Worm (Caenorhabditis elegans): ENCODE data around the gene pgp-9.

Gene pgp-9

DNA sequence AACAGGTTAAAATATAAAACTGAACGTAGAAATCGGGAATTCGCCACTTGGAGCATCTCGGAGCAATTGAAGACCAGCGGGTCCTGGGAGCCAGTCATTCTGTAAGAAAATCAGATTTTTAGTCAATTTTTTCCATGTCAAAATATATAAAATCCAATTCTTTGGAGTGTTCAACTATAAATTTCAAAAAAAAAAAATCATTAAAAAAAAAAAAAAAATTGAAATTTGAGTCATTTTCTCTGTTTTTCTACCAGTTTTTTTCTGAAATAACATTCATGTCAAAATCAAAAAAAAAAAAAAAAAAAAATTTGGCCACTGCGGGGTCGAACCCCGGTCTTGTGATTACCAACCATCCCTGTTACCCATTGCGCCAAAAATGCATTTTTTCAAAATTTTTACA, 27.9 kb downstream of the pgp-9 start, which contains the start of gene srab-12:
Gene srab-12 (minus strand): TSS at position 101 of the 400 bp plus-strand sequence.
- TF ChIP-seq pag-3 (tag; optimal IDR thresholded peaks at IDR 0.05; ENCODE audit: borderline replicate concordance, insufficient read depth) (no peak), jun-1 (tag; optimal IDR thresholded peaks at IDR 0.05) (no peak), ceh-8 (GFP tag; optimal IDR thresholded peaks at IDR 0.05) (no peak), fkh-4 (tag; optimal IDR thresholded peaks at IDR 0.05; ENCODE audit: borderline replicate concordance) (no peak), mdl-1 (tag; optimal IDR thresholded peaks at IDR 0.05) (no peak), unc-30 (tag; optimal IDR thresholded peaks at IDR 0.05) (no peak), ets-5 (GFP tag; IDR thresholded peaks at IDR 0.05) (no peak)

DNA sequence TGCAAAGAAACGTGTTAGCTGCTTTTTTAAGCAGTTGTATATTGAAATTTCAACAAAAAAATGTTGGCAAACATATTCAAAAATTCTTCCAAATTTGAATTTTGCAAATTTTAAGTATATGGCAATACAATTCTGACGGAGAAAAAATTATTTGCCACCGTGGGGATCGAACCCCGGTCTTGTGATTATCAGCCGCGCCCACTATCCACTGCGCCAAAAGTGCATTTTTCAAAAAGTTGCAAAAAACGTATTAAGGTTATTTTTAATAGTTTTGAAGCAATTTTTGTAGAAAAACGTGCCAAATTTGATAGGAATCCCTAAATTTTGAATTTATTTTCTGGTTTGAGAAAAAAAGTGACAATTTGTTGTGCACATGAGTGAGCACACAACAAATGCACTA, 28.7 kb downstream of the pgp-9 start:
- TF ChIP-seq isw-1 (GFP tag; IDR thresholded peaks at IDR 0.05), result no peak
- no peak for TF ChIP-seq lin-14 (GFP tag; optimal IDR thresholded peaks at IDR 0.05)

DNA sequence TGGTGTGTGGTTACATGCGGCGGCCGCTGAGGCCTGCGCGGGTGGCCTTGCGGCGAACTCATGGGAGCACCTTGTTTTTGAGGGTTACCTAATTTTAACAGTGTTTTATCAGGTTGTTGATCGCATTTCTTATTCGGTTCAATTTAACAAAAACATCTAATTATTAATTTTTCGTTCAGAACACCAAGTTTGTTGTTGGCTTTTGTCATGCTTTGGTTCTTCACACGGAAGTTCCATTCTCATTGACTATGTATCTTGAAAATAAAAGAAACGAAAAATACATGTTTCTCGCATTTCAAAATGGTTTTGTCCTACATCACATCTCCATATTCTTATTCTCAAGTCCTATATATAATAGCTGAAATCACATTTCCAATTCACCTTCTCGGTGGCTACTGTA, 34.5 kb downstream of the pgp-9 start, which contains the start of gene srh-290:
Gene srh-290 (plus strand): TSS at position 301 of the 400 bp plus-strand sequence.
- TF ChIP-seq mef-2 (tag; optimal IDR thresholded peaks at IDR 0.05) (no peak), nhr-76 (tag; optimal IDR thresholded peaks at IDR 0.05) (no peak), ceh-8 (GFP tag; optimal IDR thresholded peaks at IDR 0.05) (no peak), grh-1 (GFP tag; IDR thresholded peaks at IDR 0.05) (no peak), pag-3 (tag; optimal IDR thresholded peaks at IDR 0.05; ENCODE audit: borderline replicate concordance, insufficient read depth) (no peak), Y116A8C.19 (tag; optimal IDR thresholded peaks at IDR 0.05; ENCODE audit: borderline replicate concordance) (no peak), egl-27 (tag; optimal IDR thresholded peaks at IDR 0.05) (no peak), C04F5.9 (tag; optimal IDR thresholded peaks at IDR 0.05) (no peak), egl-13 (tag; optimal IDR thresholded peaks at IDR 0.05) (no peak), lin-39 (tag; optimal IDR thresholded peaks at IDR 0.05) (no peak), C16A3.4 (tag; optimal IDR thresholded peaks at IDR 0.05) (no peak), unc-62 (GFP tag; optimal IDR thresholded peaks at IDR 0.05) (no peak), dsc-1 (tag; optimal IDR thresholded peaks at IDR 0.05) (no peak), fkh-4 (tag; optimal IDR thresholded peaks at IDR 0.05; ENCODE audit: borderline replicate concordance) (no peak), ceh-90 (tag; optimal IDR thresholded peaks at IDR 0.05) (no peak), lir-3 (tag; optimal IDR thresholded peaks at IDR 0.05; ENCODE audit: poor library complexity) (no peak), mep-1 (tag; optimal IDR thresholded peaks at IDR 0.05) (no peak), lin-35 (GFP tag; optimal IDR thresholded peaks at IDR 0.05) (no peak)

DNA sequence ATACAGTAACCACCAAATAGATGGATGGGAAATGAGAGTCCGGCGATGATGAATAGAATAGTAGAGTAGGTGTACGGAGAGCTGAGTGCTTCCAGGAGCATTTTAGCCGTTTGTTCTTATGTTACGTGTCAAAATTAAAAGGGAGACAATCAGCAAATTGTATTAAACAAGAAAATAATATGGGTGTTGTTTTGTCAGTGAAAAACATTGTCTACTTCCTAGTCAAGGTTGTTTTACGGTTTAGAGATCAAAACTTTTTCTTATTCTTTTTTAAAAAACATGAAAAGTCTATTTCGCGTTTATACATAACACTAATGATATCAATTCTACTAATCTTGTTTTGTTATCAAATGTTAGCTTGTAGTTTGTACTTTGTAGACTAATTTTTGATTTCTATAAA, 38.3 kb downstream of the pgp-9 start, which contains the start of gene srh-289:
Gene srh-289 (minus strand): TSS at position 101 of the 400 bp plus-strand sequence.
- TF ChIP-seq ceh-90 (tag; optimal IDR thresholded peaks at IDR 0.05), result no peak
- no peak for TF ChIP-seq tlp-1 (tag; optimal IDR thresholded peaks at IDR 0.05)
- TF ChIP-seq sox-4 (tag; optimal IDR thresholded peaks at IDR 0.05), result no peak

DNA sequence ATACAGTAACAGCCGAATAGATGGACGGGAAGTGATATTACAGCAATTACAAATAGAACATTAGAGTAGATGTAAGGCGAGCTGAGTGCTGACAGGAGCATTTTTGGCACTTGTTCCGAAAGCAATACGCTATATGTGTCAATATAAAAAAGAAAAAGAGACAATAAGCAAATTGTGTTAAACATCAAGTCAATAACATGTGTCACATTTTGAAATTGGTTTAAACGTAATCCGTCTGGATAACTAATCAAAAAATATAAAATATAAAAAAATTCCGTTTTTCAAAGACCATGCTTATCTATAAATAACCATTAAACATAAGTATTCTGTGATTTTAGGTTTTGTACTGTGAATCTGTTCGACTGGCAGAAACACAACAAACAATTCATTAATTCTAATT, 40.0 kb downstream of the pgp-9 start, which contains the start of gene srh-288:
Gene srh-288 (minus strand): TSS at position 101 of the 400 bp plus-strand sequence.
- TF ChIP-seq F16B12.6 (tag; optimal IDR thresholded peaks at IDR 0.05), result no peak
- TF ChIP-seq ceh-8 (GFP tag; optimal IDR thresholded peaks at IDR 0.05), result no peak

DNA sequence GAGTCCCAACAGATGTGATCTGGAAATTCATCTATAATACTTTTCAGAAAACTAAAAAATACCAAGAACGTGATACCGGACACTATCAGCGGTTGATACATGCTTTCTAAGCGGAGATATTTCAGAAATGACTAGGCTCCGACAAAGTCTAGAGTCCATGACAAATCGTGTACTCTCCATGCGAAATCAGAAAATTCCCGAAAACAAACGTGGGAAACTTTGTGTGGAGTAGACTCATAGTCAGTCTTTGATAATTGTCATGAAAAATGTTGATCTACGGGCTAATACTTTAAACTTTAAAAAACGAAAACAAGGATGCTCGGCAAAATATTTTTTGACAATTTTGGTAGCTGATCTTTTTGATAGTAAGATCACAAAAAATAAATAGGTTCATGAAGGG, 43.1 kb downstream of the pgp-9 start, which contains the start of gene srx-18:
Gene srx-18 (minus strand): TSS at position 101 of the 400 bp plus-strand sequence.
- TF ChIP-seq ztf-4 (tag; optimal IDR thresholded peaks at IDR 0.05), result no peak

DNA sequence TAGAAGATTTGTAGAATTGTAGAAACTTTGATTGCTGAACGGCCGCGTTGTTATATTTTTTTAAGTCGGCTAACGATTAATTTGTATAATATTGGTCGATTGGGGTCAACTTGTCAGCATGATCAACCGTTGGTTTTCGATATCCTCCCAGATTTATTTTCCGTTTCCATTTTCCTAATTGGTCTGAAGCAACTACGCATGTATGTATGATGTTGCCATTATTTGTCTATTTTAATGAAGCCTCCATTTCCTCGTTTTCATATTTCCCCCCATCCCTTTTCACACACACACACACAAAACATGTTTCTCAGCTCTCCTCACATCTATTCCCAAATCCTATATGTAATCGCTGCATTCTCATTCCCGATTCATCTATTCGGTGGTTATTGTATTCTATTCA, 44.8 kb downstream of the pgp-9 start, which contains the start of gene srh-287:
Gene srh-287 (plus strand): TSS at position 301 of the 400 bp plus-strand sequence.
- TF ChIP-seq nhr-19 (GFP tag; conservative IDR thresholded peaks at IDR 0.05), result no peak
- no peak for TF ChIP-seq nhr-28 (tag; optimal IDR thresholded peaks at IDR 0.05)
- TF ChIP-seq lin-39 (tag; optimal IDR thresholded peaks at IDR 0.05), result no peak
- no peak for TF ChIP-seq ceh-88 (GFP tag; IDR thresholded peaks at IDR 0.05)
- no peak for TF ChIP-seq lsy-2 (tag; optimal IDR thresholded peaks at IDR 0.05)
- TF ChIP-seq dpl-1 (GFP tag; optimal IDR thresholded peaks at IDR 0.05), result no peak
- TF ChIP-seq unc-98 (GFP tag; IDR thresholded peaks at IDR 0.05), result no peak
- no peak for TF ChIP-seq tbx-2 (tag; optimal IDR thresholded peaks at IDR 0.05)
- TF ChIP-seq ztf-4 (tag; optimal IDR thresholded peaks at IDR 0.05), result no peak
- no peak for TF ChIP-seq nhr-20 (tag; optimal IDR thresholded peaks at IDR 0.05)
- no peak for TF ChIP-seq tlp-1 (tag; optimal IDR thresholded peaks at IDR 0.05)
- no peak for TF ChIP-seq zag-1 (tag; optimal IDR thresholded peaks at IDR 0.05)
- no peak for TF ChIP-seq ces-1 (GFP tag; optimal IDR thresholded peaks at IDR 0.05)
- TF ChIP-seq swsn-7 (tag; optimal IDR thresholded peaks at IDR 0.05), result no peak
